Fruit fly (Drosophila melanogaster): ENCODE data around the gene Anp.

DNA sequence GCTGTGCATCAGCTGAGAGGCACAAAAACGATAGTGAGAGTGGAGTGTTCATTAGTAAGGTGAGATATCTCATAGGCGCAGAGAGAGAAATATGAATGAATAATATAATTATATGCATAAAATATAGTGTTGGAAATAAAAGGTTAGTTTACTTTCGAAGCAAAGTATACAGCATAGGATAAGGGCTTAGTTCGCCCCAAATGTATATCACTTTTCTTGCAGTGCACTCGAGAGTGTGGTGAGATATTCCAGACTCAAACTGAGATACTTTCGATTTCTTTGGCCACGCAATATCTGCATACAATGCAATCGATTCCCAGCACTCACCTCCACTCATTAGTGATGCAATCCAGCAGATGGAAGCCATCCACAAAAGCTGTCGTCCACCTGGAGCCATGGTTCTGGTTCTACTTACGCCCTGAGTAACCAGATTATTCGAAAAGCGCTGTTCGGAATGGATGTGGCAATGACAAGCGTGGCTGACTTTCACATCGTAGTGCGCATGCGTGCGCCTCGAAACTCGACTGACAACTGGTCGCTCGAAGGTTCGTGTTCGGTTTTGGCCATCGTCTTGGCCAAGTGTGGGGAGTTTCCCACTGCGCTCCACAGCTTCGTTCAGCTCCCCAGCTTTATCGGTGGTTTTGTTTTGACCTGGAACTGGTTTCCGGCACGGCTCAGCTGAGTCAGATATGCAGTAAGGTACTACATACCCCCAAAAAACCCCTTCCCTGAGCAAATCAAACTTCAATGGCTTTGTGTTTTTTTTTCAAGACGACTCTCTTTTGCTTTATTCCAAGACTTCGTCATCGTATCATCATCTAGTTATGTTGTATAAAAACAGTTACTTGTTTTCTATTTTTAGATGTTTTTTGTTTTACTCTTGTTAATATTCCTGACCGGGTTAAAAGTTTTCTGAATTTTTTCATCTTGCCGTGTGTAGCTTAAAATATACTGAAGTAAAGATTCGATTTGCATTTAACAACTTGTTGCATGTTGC, 38.8 kb upstream of the Anp start, which contains the start of gene Rsod:
- TF ChIP-seq psq (optimal IDR thresholded peaks at IDR 0.05) (no peak), EcR (GFP tag; optimal IDR thresholded peaks at IDR 0.05) (no peak), Dll (optimal IDR thresholded peaks at IDR 0.05) (no peak), usp (GFP tag; optimal IDR thresholded peaks at IDR 0.05) (no peak), pan (optimal IDR thresholded peaks at IDR 0.05) (no peak), CG8478 (optimal IDR thresholded peaks at IDR 0.05) (no peak)

Data from whole organism.